Worm (Caenorhabditis elegans) whole organism, early embryonic: Measurements from ENCODE around the gene C53C11.1.
"Not testable (repeated sequence)": the region's sequence is repeated elsewhere in the genome, so short reads cannot be mapped to it uniquely, and the experiment has no call there.

ENCODE experiments used
- B0310.2 ChIP-seq: sonication (generic microtip); optimal IDR thresholded peaks from 2 replicates; lab custom pipeline; 2016; ENCODE audit warnings: mild to moderate bottlenecking, missing genetic modification characterization, missing compliant biosample characterization
- F13C5.2 ChIP-seq: sonication (generic microtip); optimal IDR thresholded peaks from 2 replicates; lab custom pipeline; 2017; ENCODE audit warnings: mild to moderate bottlenecking, missing genetic modification characterization, inconsistent platforms, missing compliant biosample characterization
- aly-1 ChIP-seq: sonication (generic microtip); optimal IDR thresholded peaks from 2 replicates; lab custom pipeline; 2016; ENCODE audit warnings: missing genetic modification characterization, missing compliant biosample characterization
- ama-1 ChIP-seq: fragments of 150-350 bp; optimal IDR thresholded peaks from 2 replicates; lab custom pipeline; 2014
- ceh-13 ChIP-seq: fragments of 200-800 bp; sonication (Bioruptor generic); optimal IDR thresholded peaks from 2 replicates; lab custom pipeline; 2018; ENCODE audit warnings: mild to moderate bottlenecking, missing genetic modification characterization, missing compliant biosample characterization
- ceh-36 ChIP-seq: sonication (generic microtip); optimal IDR thresholded peaks from 2 replicates; lab custom pipeline; 2016; ENCODE audit warnings: missing genetic modification characterization, inconsistent platforms, missing compliant biosample characterization
- ets-7 ChIP-seq: sonication (generic microtip); optimal IDR thresholded peaks from 2 replicates; lab custom pipeline; 2016; ENCODE audit warnings: missing genotype, missing genetic modification characterization, missing compliant biosample characterization
- flt-1 ChIP-seq: fragments of 200-800 bp; sonication (Bioruptor generic); IDR thresholded peaks from 2 replicates; pipeline ENCODE4 v1.3.6; 2022; ENCODE audit warnings: missing genetic modification characterization, missing compliant biosample characterization
- hmbx-1 ChIP-seq: sonication (generic microtip); optimal IDR thresholded peaks from 2 replicates; lab custom pipeline; 2016; ENCODE audit warnings: mild to moderate bottlenecking, missing genetic modification characterization, missing compliant biosample characterization
- hmg-4 ChIP-seq: fragments of 200-800 bp; sonication (Bioruptor generic); optimal IDR thresholded peaks from 2 replicates; lab custom pipeline; 2018; ENCODE audit warnings: mild to moderate bottlenecking, missing genetic modification characterization, missing compliant biosample characterization
- hnd-1 ChIP-seq: sonication (generic microtip); optimal IDR thresholded peaks from 2 replicates; lab custom pipeline; 2016; ENCODE audit warnings: missing genetic modification characterization, missing compliant biosample characterization
- pes-1 ChIP-seq: fragments of 200-800 bp; sonication (Bioruptor generic); IDR thresholded peaks from 2 replicates; pipeline ENCODE4 v1.3.6; 2022; ENCODE audit warnings: missing genetic modification reagents, missing genetic modification characterization, missing compliant biosample characterization
- scrt-1 ChIP-seq: fragments of 200-800 bp; sonication (Bioruptor generic); IDR thresholded peaks from 2 replicates; pipeline ENCODE4 v1.3.6; 2022; ENCODE audit warnings: missing genetic modification characterization, missing compliant biosample characterization
- sea-1 ChIP-seq: fragments of 200-800 bp; sonication (Bioruptor generic); conservative IDR thresholded peaks from 2 replicates; pipeline ENCODE4 v1.3.6; 2022; ENCODE audit warnings: missing genetic modification characterization, missing compliant biosample characterization
- tbx-11 ChIP-seq: fragments of 200-800 bp; sonication (Bioruptor generic); IDR thresholded peaks from 2 replicates; pipeline ENCODE4 v1.3.6; 2022; ENCODE audit warnings: missing genetic modification characterization, missing compliant biosample characterization
- tbx-37 ChIP-seq: fragments of 200-800 bp; sonication (Bioruptor generic); conservative IDR thresholded peaks from 2 replicates; pipeline ENCODE4 v1.3.6; 2022; ENCODE audit warnings: missing genetic modification reagents, missing genetic modification characterization, missing compliant biosample characterization
- tra-4 ChIP-seq: sonication (generic microtip); optimal IDR thresholded peaks from 2 replicates; lab custom pipeline; 2017; ENCODE audit warnings: missing genetic modification characterization, missing compliant biosample characterization

C53C11.1 gene

ce11 chrX:17310730-17311312 lies 29.8 kb upstream of the C53C11.1 start, which contains the start of gene C53C11.4:
C53C11.4 (plus strand) TSS chrX:17310908.
- TF ChIP-seq F13C5.2 (tag; lab: Kevin White, UChicago); tbx-37; scrt-1: not testable (repeated sequence)

- TF ChIP-seq ets-7 (tag; lab: Kevin White, UChicago): peak; percentile 1
- TF ChIP-seq aly-1 (tag; lab: Kevin White, UChicago): peak; percentile 69
- TF ChIP-seq tbx-11 (GFP tag; lab: Robert Waterston, UW): 0 out of 2 replicates have a peak, but pooled peaks have one; percentile 19
- TF ChIP-seq pes-1: no peak
- peak; percentile 89 for TF ChIP-seq hmg-4 (GFP tag; lab: Kevin White, UChicago)
- TF ChIP-seq hnd-1 (tag; lab: Kevin White, UChicago): no peak
- no peak for TF ChIP-seq scrt-1
- TF ChIP-seq tra-4 (tag; lab: Kevin White, UChicago): no peak
- no peak for TF ChIP-seq flt-1
- TF ChIP-seq sea-1 (GFP tag; lab: Robert Waterston, UW): 0 out of 2 replicates have a peak, but pooled peaks have one; percentile 59
- TF ChIP-seq F13C5.2 (tag; lab: Kevin White, UChicago): peak; percentile 17
Observed at ce11 chrX:17314948-17315347, 25.6 kb upstream of the C53C11.1 start.

- TF ChIP-seq hnd-1 (tag; lab: Kevin White, UChicago) (no peak), tbx-37 (no peak), pes-1 (no peak), flt-1 (no peak), ceh-13 (GFP tag; lab: Kevin White, UChicago) (no peak), sea-1 (GFP tag; lab: Robert Waterston, UW) (no peak), hmbx-1 (no peak), B0310.2 (tag; lab: Kevin White, UChicago) (no peak), ets-7 (tag; lab: Kevin White, UChicago) (no peak), scrt-1 (no peak), tbx-11 (GFP tag; lab: Robert Waterston, UW) (no peak), ama-1 (no peak), ceh-36 (tag; lab: Kevin White, UChicago) (no peak), tra-4 (tag; lab: Kevin White, UChicago) (no peak), aly-1 (tag; lab: Kevin White, UChicago) (no peak), hmg-4 (GFP tag; lab: Kevin White, UChicago) (no peak), F13C5.2 (tag; lab: Kevin White, UChicago) (no peak)
Observed at ce11 chrX:17318284-17318683, 22.3 kb upstream of the C53C11.1 start, which contains the start of gene ptr-5. ptr-5 (plus strand) TSS chrX:17318584.

- TF ChIP-seq sea-1 (GFP tag; lab: Robert Waterston, UW): no peak
- TF ChIP-seq tbx-11 (GFP tag; lab: Robert Waterston, UW): no peak
- TF ChIP-seq F13C5.2 (tag; lab: Kevin White, UChicago): no peak
- no peak for TF ChIP-seq ceh-36 (tag; lab: Kevin White, UChicago)
- TF ChIP-seq ets-7 (tag; lab: Kevin White, UChicago): no peak
- TF ChIP-seq B0310.2 (tag; lab: Kevin White, UChicago): no peak
- no peak for TF ChIP-seq hmg-4 (GFP tag; lab: Kevin White, UChicago)
- TF ChIP-seq hnd-1 (tag; lab: Kevin White, UChicago): no peak
- TF ChIP-seq scrt-1: no peak
- no peak for TF ChIP-seq pes-1
- TF ChIP-seq hmbx-1: no peak
- TF ChIP-seq aly-1 (tag; lab: Kevin White, UChicago): no peak
- no peak for TF ChIP-seq tra-4 (tag; lab: Kevin White, UChicago)
- no peak for TF ChIP-seq flt-1
- no peak for TF ChIP-seq ceh-13 (GFP tag; lab: Kevin White, UChicago)
- no peak for TF ChIP-seq ama-1
- no peak for TF ChIP-seq tbx-37
Observed at ce11 chrX:17320572-17320971, 20.0 kb upstream of the C53C11.1 start.

- TF ChIP-seq sea-1 (GFP tag; lab: Robert Waterston, UW) (no peak), aly-1 (tag; lab: Kevin White, UChicago) (no peak), ceh-36 (tag; lab: Kevin White, UChicago) (no peak), F13C5.2 (tag; lab: Kevin White, UChicago) (no peak), scrt-1 (no peak), B0310.2 (tag; lab: Kevin White, UChicago) (no peak), tbx-37 (no peak), ceh-13 (GFP tag; lab: Kevin White, UChicago) (no peak), hnd-1 (tag; lab: Kevin White, UChicago) (no peak), flt-1 (no peak), hmg-4 (GFP tag; lab: Kevin White, UChicago) (no peak), tra-4 (tag; lab: Kevin White, UChicago) (no peak), pes-1 (no peak), ets-7 (tag; lab: Kevin White, UChicago) (no peak), tbx-11 (GFP tag; lab: Robert Waterston, UW) (no peak), ama-1 (no peak), hmbx-1 (no peak)
Observed at ce11 chrX:17324954-17325353, 15.6 kb upstream of the C53C11.1 start.

ce11 chrX:17327226-17327625 lies 13.4 kb upstream of the C53C11.1 start:
- TF ChIP-seq tbx-37 (no peak), hnd-1 (tag; lab: Kevin White, UChicago) (no peak), B0310.2 (tag; lab: Kevin White, UChicago) (no peak), pes-1 (no peak), scrt-1 (no peak), tra-4 (tag; lab: Kevin White, UChicago) (no peak)

- TF ChIP-seq scrt-1 (no peak), hnd-1 (tag; lab: Kevin White, UChicago) (no peak), pes-1 (no peak), ama-1 (no peak), B0310.2 (tag; lab: Kevin White, UChicago) (no peak), tbx-37 (no peak), ceh-13 (GFP tag; lab: Kevin White, UChicago) (no peak), tra-4 (tag; lab: Kevin White, UChicago) (no peak), tbx-11 (GFP tag; lab: Robert Waterston, UW) (no peak), ceh-36 (tag; lab: Kevin White, UChicago) (no peak), hmbx-1 (no peak), hmg-4 (GFP tag; lab: Kevin White, UChicago) (no peak), ets-7 (tag; lab: Kevin White, UChicago) (no peak), aly-1 (tag; lab: Kevin White, UChicago) (no peak), sea-1 (GFP tag; lab: Robert Waterston, UW) (no peak)
Observed at ce11 chrX:17329075-17329474, 11.5 kb upstream of the C53C11.1 start.
